Worm (Caenorhabditis elegans) whole organism, young adult: ENCODE results near the gene F23D12.7.

Source experiments
- B0035.1 ChIP-seq: sonication (generic microtip); optimal IDR thresholded peaks from 2 replicates; lab custom pipeline; 2016; ENCODE audit warnings: missing genetic modification characterization, mild to moderate bottlenecking, missing compliant biosample characterization, missing genotype, missing genetic modification reagents
- B0336.3 ChIP-seq: fragments of 200-800 bp; sonication (Bioruptor generic); IDR thresholded peaks from 2 replicates; pipeline ENCODE4 v1.3.6; 2022; ENCODE audit warnings: missing genetic modification characterization, missing compliant biosample characterization
- F39B2.1 ChIP-seq: fragments of 200-800 bp; sonication (Bioruptor generic); IDR thresholded peaks from 2 replicates; pipeline ENCODE4 v1.3.6; 2022; ENCODE audit warnings: missing genetic modification reagents, missing genetic modification characterization, missing compliant biosample characterization
- F57A8.1 ChIP-seq: fragments of 200-800 bp; sonication (Bioruptor generic); optimal IDR thresholded peaks from 2 replicates; lab custom pipeline; 2018; ENCODE audit warnings: mild to moderate bottlenecking, missing genetic modification characterization, moderate library complexity, missing compliant biosample characterization
- K11D2.4 ChIP-seq: fragments of 200-800 bp; sonication (Bioruptor generic); IDR thresholded peaks from 2 replicates; pipeline ENCODE4 v1.3.6; 2022; ENCODE audit warnings: missing genetic modification reagents, missing genetic modification characterization, missing compliant biosample characterization
- T26A5.8 ChIP-seq: sonication (generic microtip); optimal IDR thresholded peaks from 2 replicates; lab custom pipeline; 2016; ENCODE audit warnings: missing genetic modification characterization, missing compliant biosample characterization
- Y53G8AR.9 ChIP-seq: fragments of 200-800 bp; sonication (Bioruptor generic); conservative IDR thresholded peaks from 2 replicates; pipeline ENCODE4 v1.3.6; 2022; ENCODE audit warnings: missing genetic modification reagents, missing genetic modification characterization, missing compliant biosample characterization
- Y56A3A.18 ChIP-seq: fragments of 200-800 bp; sonication (Bioruptor generic); IDR thresholded peaks from 2 replicates; pipeline ENCODE4 v1.3.6; 2022; ENCODE audit warnings: missing genetic modification reagents, missing genetic modification characterization, missing compliant biosample characterization
- Y67H2A.10 ChIP-seq: fragments of 200-800 bp; sonication (Bioruptor generic); conservative IDR thresholded peaks from 2 replicates; pipeline ENCODE4 v1.3.6; 2022; ENCODE audit warnings: missing genetic modification reagents, missing genetic modification characterization, missing compliant biosample characterization
- Y95B8A.8 ChIP-seq: fragments of 200-800 bp; sonication (Bioruptor generic); IDR thresholded peaks from 2 replicates; pipeline ENCODE4 v1.3.6; 2022; ENCODE audit warnings: missing genetic modification reagents, missing genetic modification characterization, missing compliant biosample characterization
- ZK185.1 ChIP-seq: sonication (generic microtip); optimal IDR thresholded peaks from 2 replicates; lab custom pipeline; 2016; ENCODE audit warnings: mild to moderate bottlenecking, missing genetic modification characterization, missing compliant biosample characterization; ENCODE audit not compliant: poor library complexity, severe bottlenecking
- ama-1 ChIP-seq, 3 experiments: fragments of 150-350 bp in 1 of 3; sonication (generic microtip) in 2 of 3; optimal IDR thresholded peaks; 2 replicates each; lab custom pipeline; 2014 to 2018; ENCODE audit warnings: missing biosample characterization in 2 of 3, missing genetic modification characterization in 2 of 3, missing genetic modification reagents in 2 of 3
- aptf-3 ChIP-seq: fragments of 200-800 bp; sonication (Bioruptor generic); IDR thresholded peaks from 2 replicates; pipeline ENCODE4 v1.3.6; 2022; ENCODE audit warnings: missing genetic modification characterization, missing compliant biosample characterization
- attf-6 ChIP-seq: fragments of 200-800 bp; sonication (Bioruptor generic); IDR thresholded peaks from 2 replicates; pipeline ENCODE4 v1.3.6; 2022; ENCODE audit warnings: missing genetic modification reagents, missing genetic modification characterization, missing compliant biosample characterization
- bed-2 ChIP-seq: fragments of 200-800 bp; sonication (Bioruptor generic); IDR thresholded peaks from 2 replicates; pipeline ENCODE4 v1.3.6; 2022; ENCODE audit warnings: missing genetic modification reagents, missing genetic modification characterization, missing compliant biosample characterization
- cebp-1 ChIP-seq, 2 experiments: fragments of 200-800 bp in 1 of 2; sonication (Bioruptor generic) in 1 of 2; sonication (generic microtip) in 1 of 2; IDR thresholded peaks in 1 of 2; optimal IDR thresholded peaks in 1 of 2; 2 replicates each; pipeline versions ENCODE4 v1.3.6 to Lab custom; 2017 to 2022; ENCODE audit warnings: missing compliant biosample characterization in 2 of 2, missing genetic modification characterization in 2 of 2, mild to moderate bottlenecking in 1 of 2, missing genetic modification reagents in 1 of 2, moderate library complexity in 1 of 2
- ceh-100 ChIP-seq: fragments of 200-800 bp; sonication (Bioruptor generic); IDR thresholded peaks from 2 replicates; pipeline ENCODE4 v1.3.6; 2022; ENCODE audit warnings: missing genetic modification reagents, missing genetic modification characterization, missing compliant biosample characterization
- ceh-27 ChIP-seq: fragments of 200-800 bp; sonication (Bioruptor generic); optimal IDR thresholded peaks from 2 replicates; lab custom pipeline; 2018; ENCODE audit warnings: mild to moderate bottlenecking, missing genetic modification characterization, moderate library complexity, missing compliant biosample characterization
- dox-1 ChIP-seq: fragments of 200-800 bp; sonication (Bioruptor generic); IDR thresholded peaks from 2 replicates; pipeline ENCODE4 v1.3.6; 2022; ENCODE audit warnings: missing genetic modification reagents, missing genetic modification characterization, missing compliant biosample characterization
- dpff-1 ChIP-seq: sonication (generic microtip); optimal IDR thresholded peaks from 2 replicates; lab custom pipeline; 2017; ENCODE audit warnings: mild to moderate bottlenecking, missing genetic modification characterization, missing compliant biosample characterization
- egl-18 ChIP-seq: fragments of 200-800 bp; sonication (Bioruptor generic); IDR thresholded peaks from 2 replicates; pipeline ENCODE4 v1.3.6; 2022; ENCODE audit warnings: missing genetic modification reagents, missing genetic modification characterization, missing compliant biosample characterization
- egrh-3 ChIP-seq: fragments of 200-800 bp; sonication (Bioruptor generic); IDR thresholded peaks from 2 replicates; pipeline ENCODE4 v1.3.6; 2022; ENCODE audit warnings: missing genetic modification reagents, missing genetic modification characterization, missing compliant biosample characterization
- ekl-4 ChIP-seq: fragments of 200-800 bp; sonication (Bioruptor generic); IDR thresholded peaks from 2 replicates; pipeline ENCODE4 v1.3.6; 2022; ENCODE audit warnings: missing genetic modification reagents, missing genetic modification characterization, missing compliant biosample characterization
- hlh-26 ChIP-seq: fragments of 200-800 bp; sonication (Bioruptor generic); conservative IDR thresholded peaks from 2 replicates; pipeline ENCODE4 v1.3.6; 2022; ENCODE audit warnings: missing genetic modification reagents, missing genetic modification characterization, missing compliant biosample characterization
- hmg-20 ChIP-seq: fragments of 200-800 bp; sonication (Bioruptor generic); IDR thresholded peaks from 2 replicates; pipeline ENCODE4 v1.3.6; 2022; ENCODE audit warnings: missing genetic modification reagents, missing genetic modification characterization, missing compliant biosample characterization
- hsf-1 ChIP-seq: fragments of 200-800 bp; sonication (Bioruptor generic); IDR thresholded peaks from 2 replicates; pipeline ENCODE4 v1.3.6; 2022; ENCODE audit warnings: missing genetic modification reagents, missing genetic modification characterization, missing compliant biosample characterization
- let-526 ChIP-seq: fragments of 200-800 bp; sonication (Bioruptor generic); IDR thresholded peaks from 2 replicates; pipeline ENCODE4 v1.3.6; 2022; ENCODE audit warnings: missing genetic modification reagents, missing genetic modification characterization, missing compliant biosample characterization
- let-607 ChIP-seq, 2 experiments: fragments of 200-800 bp in 1 of 2; sonication (Bioruptor generic) in 1 of 2; sonication (generic microtip) in 1 of 2; optimal IDR thresholded peaks; 2 replicates each; lab custom pipeline; 2016 to 2018; ENCODE audit warnings: mild to moderate bottlenecking in 2 of 2, missing compliant biosample characterization in 2 of 2, missing genetic modification characterization in 2 of 2, moderate library complexity in 2 of 2, missing genotype in 1 of 2
- lin-35 ChIP-seq, 3 experiments: fragments of 150-350 bp in 2 of 3; sonication (generic microtip) in 1 of 3; optimal IDR thresholded peaks; 2 replicates each; lab custom pipeline; 2014 to 2018; ENCODE audit warnings: missing biosample characterization in 3 of 3, missing genetic modification characterization in 3 of 3, missing genetic modification reagents in 3 of 3
- lin-40 ChIP-seq: sonication (generic microtip); optimal IDR thresholded peaks from 2 replicates; lab custom pipeline; 2016; ENCODE audit warnings: missing genetic modification characterization, mild to moderate bottlenecking, missing compliant biosample characterization, missing genotype, missing genetic modification reagents
- lin-54 ChIP-seq: fragments of 200-800 bp; sonication (Bioruptor generic); optimal IDR thresholded peaks from 2 replicates; lab custom pipeline; 2018; ENCODE audit warnings: mild to moderate bottlenecking, missing genetic modification characterization, missing compliant biosample characterization
- madf-10 ChIP-seq: sonication (generic microtip); optimal IDR thresholded peaks from 2 replicates; lab custom pipeline; 2016; ENCODE audit warnings: mild to moderate bottlenecking, missing genetic modification characterization, missing compliant biosample characterization
- madf-3 ChIP-seq: fragments of 200-800 bp; sonication (Bioruptor generic); IDR thresholded peaks from 2 replicates; pipeline ENCODE4 v1.3.6; 2022; ENCODE audit warnings: missing genetic modification reagents, missing genetic modification characterization, missing compliant biosample characterization
- madf-8 ChIP-seq: fragments of 200-800 bp; sonication (Bioruptor generic); conservative IDR thresholded peaks from 2 replicates; pipeline ENCODE4 v1.3.6; 2022; ENCODE audit warnings: missing genetic modification reagents, missing genetic modification characterization, missing compliant biosample characterization
- nfyb-1 ChIP-seq: fragments of 200-800 bp; sonication (Bioruptor generic); IDR thresholded peaks from 2 replicates; pipeline ENCODE4 v1.3.6; 2022; ENCODE audit warnings: missing genetic modification reagents, missing genetic modification characterization, missing compliant biosample characterization
- nhr-120 ChIP-seq: fragments of 200-800 bp; sonication (Bioruptor generic); IDR thresholded peaks from 2 replicates; pipeline ENCODE4 v1.3.6; 2022; ENCODE audit warnings: missing genetic modification characterization, missing compliant biosample characterization
- nhr-90 ChIP-seq: sonication (generic microtip); optimal IDR thresholded peaks from 2 replicates; lab custom pipeline; 2016; ENCODE audit warnings: missing genotype, mild to moderate bottlenecking, missing genetic modification characterization, missing compliant biosample characterization
- rcor-1 ChIP-seq: fragments of 200-800 bp; sonication (Bioruptor generic); IDR thresholded peaks from 2 replicates; pipeline ENCODE4 v1.3.6; 2022; ENCODE audit warnings: missing genetic modification reagents, missing genetic modification characterization, missing compliant biosample characterization
- snpc-4 ChIP-seq, 5 experiments: fragments of 150-350 bp in 1 of 5; sonication (generic microtip) in 4 of 5; optimal IDR thresholded peaks; 2 replicates each; lab custom pipeline; 2014 to 2018; ENCODE audit warnings: missing genetic modification characterization in 5 of 5, missing biosample characterization in 3 of 5, antibody characterized with exemption in 2 of 5, mild to moderate bottlenecking in 2 of 5, missing compliant biosample characterization in 2 of 5, missing genotype in 2 of 5, moderate library complexity in 2 of 5, missing genetic modification reagents in 1 of 5
- xnd-1 ChIP-seq: sonication (generic microtip); optimal IDR thresholded peaks from 2 replicates; lab custom pipeline; 2016; ENCODE audit warnings: missing genotype, missing genetic modification reagents, missing genetic modification characterization, missing compliant biosample characterization
- zfh-2 ChIP-seq: fragments of 200-800 bp; sonication (Bioruptor generic); conservative IDR thresholded peaks from 2 replicates; pipeline ENCODE4 v1.3.6; 2022; ENCODE audit warnings: missing genetic modification reagents, missing genetic modification characterization, missing compliant biosample characterization
- ztf-18 ChIP-seq: sonication (generic microtip); optimal IDR thresholded peaks from 2 replicates; lab custom pipeline; 2016; ENCODE audit warnings: missing genotype, mild to moderate bottlenecking, missing genetic modification characterization, missing compliant biosample characterization
- ztf-26 ChIP-seq: sonication (generic microtip); optimal IDR thresholded peaks from 2 replicates; lab custom pipeline; 2017; ENCODE audit warnings: missing genetic modification characterization, missing compliant biosample characterization

F23D12.7 gene

DNA sequence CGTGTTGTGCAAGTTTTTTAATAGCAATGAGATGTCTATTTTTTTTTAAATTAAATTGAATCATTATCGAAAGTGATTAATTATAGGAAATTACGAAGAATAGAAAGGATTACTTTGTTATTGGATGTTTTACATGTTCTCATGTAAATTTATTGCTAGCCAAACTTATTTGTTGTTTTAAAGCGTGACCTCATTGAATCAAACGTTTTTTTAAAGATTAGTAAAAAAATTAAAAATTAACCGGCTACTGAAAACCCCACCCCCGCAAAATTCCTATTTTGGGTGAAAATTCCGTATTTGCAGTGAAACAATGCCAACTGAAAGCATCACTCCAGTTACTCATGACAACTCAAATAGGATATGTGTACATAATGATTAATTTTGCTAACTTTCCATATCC is 31.2 kb upstream of the F23D12.7 start, which contains the start of gene M163.8:
Gene M163.8, plus strand, starts transcription at position 301 of the 400 bp plus-strand sequence.
- TF ChIP-seq dpff-1 (tag; lab: Kevin White, UChicago) (no peak), hsf-1 (GFP tag; lab: Robert Waterston, UW) (no peak), F39B2.1 (GFP tag; lab: Robert Waterston, UW) (no peak), xnd-1 (tag; lab: Kevin White, UChicago) (no peak), T26A5.8 (tag; lab: Kevin White, UChicago) (no peak), Y95B8A.8 (GFP tag; lab: Robert Waterston, UW) (no peak), F57A8.1 (GFP tag; lab: Kevin White, UChicago) (no peak), ama-1 (optimal IDR thresholded peaks at IDR 0.05; lab: Kevin White, UChicago) (no peak), ama-1 (GFP tag; optimal IDR thresholded peaks at IDR 0.05; lab: Kevin White, UChicago) (no peak), Y67H2A.10 (GFP tag; lab: Robert Waterston, UW) (no peak), madf-3 (GFP tag; lab: Robert Waterston, UW) (no peak), madf-10 (tag; lab: Kevin White, UChicago) (no peak), nhr-120 (GFP tag; lab: Robert Waterston, UW) (no peak), nhr-90 (tag; lab: Kevin White, UChicago) (no peak), bed-2 (GFP tag; lab: Robert Waterston, UW) (no peak), Y53G8AR.9 (GFP tag; lab: Robert Waterston, UW) (no peak)

DNA sequence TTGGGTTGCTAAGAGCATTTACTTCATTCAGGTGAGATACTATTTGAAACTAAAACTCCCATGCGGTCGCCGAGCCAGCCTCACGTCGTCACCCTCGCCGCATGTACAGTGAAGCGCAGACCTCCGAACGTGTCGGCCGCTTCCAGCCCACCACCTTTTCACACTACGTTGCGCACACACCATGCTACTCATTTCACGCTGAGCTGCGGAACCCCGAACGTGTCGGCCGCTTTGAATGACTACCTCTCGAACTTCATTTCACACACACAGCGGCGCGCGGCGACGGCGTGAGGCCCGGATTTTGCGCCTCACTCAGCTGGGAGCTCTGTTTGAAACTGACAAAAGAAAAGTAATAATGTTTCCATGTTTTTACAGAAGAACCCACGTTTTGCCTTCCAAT is 28.0 kb upstream of the F23D12.7 start:
- TF ChIP-seq egrh-3, result peak; percentile 50; the same call in 1 of the 2 replicates
- peak; percentile 78 for TF ChIP-seq zfh-2 (GFP tag; lab: Robert Waterston, UW)
- TF ChIP-seq B0035.1 (tag; lab: Kevin White, UChicago), result no peak
- no peak for TF ChIP-seq snpc-4 (GFP tag; optimal IDR thresholded peaks at IDR 0.05; lab: Kevin White, UChicago)
- peak in 3 of 4 experiments; percentile 32 to 88 (median 82) for TF ChIP-seq snpc-4 (tag; optimal IDR thresholded peaks at IDR 0.05; lab: Kevin White, UChicago)
- TF ChIP-seq ztf-18, result no peak
- no peak for TF ChIP-seq nfyb-1

- no peak for TF ChIP-seq attf-6 (GFP tag; lab: Robert Waterston, UW)
- TF ChIP-seq Y67H2A.10 (GFP tag; lab: Robert Waterston, UW), result no peak
- TF ChIP-seq cebp-1 (GFP tag; IDR thresholded peaks at IDR 0.05; lab: Robert Waterston, UW), result peak; percentile 19; the same call in 1 of the 2 replicates
- peak; percentile 78 for TF ChIP-seq cebp-1 (tag; optimal IDR thresholded peaks at IDR 0.05; lab: Kevin White, UChicago)
- peak; percentile 65 for TF ChIP-seq ZK185.1
- no peak for TF ChIP-seq madf-8 (GFP tag; lab: Robert Waterston, UW)
- no peak for TF ChIP-seq Y56A3A.18
- TF ChIP-seq aptf-3 (GFP tag; lab: Robert Waterston, UW), result no peak
- TF ChIP-seq egl-18, result no peak
- TF ChIP-seq let-526, result no peak
- TF ChIP-seq dox-1 (GFP tag; lab: Robert Waterston, UW), result peak; percentile 74
- peak; percentile 70 for TF ChIP-seq ceh-27 (GFP tag; lab: Kevin White, UChicago)
- TF ChIP-seq K11D2.4, result 0 out of 2 replicates have a peak, but pooled peaks have one; percentile 19
- TF ChIP-seq hmg-20, result peak; percentile 72
- TF ChIP-seq lin-35 (GFP tag; optimal IDR thresholded peaks at IDR 0.05; lab: Kevin White, UChicago), result peak in 1 of 3 experiments; percentile 71
- peak; percentile 25 for TF ChIP-seq madf-10 (tag; lab: Kevin White, UChicago)
- TF ChIP-seq lin-40 (tag; lab: Kevin White, UChicago), result peak; percentile 84
- peak; percentile 77 for TF ChIP-seq zfh-2 (GFP tag; lab: Robert Waterston, UW)
- TF ChIP-seq hlh-26, result no peak
- TF ChIP-seq rcor-1 (GFP tag; lab: Robert Waterston, UW), result 0 out of 2 replicates have a peak, but pooled peaks have one; percentile 32
- peak; percentile 37 for TF ChIP-seq lin-54 (GFP tag; lab: Kevin White, UChicago)
- TF ChIP-seq ceh-100 (GFP tag; lab: Robert Waterston, UW), result 0 out of 2 replicates have a peak, but pooled peaks have one; percentile 11
- 0 out of 2 replicates have a peak, but pooled peaks have one; percentile 37 for TF ChIP-seq B0336.3
- TF ChIP-seq let-607 (tag; optimal IDR thresholded peaks at IDR 0.05; lab: Kevin White, UChicago), result peak in 1 of 2 experiments; percentile 11
- TF ChIP-seq nfyb-1, result 0 out of 2 replicates have a peak, but pooled peaks have one; percentile 50
- no peak for TF ChIP-seq ekl-4 (GFP tag; lab: Robert Waterston, UW)
- TF ChIP-seq ztf-26 (tag; lab: Kevin White, UChicago), result peak; percentile 39
These were observed 26.6 kb upstream of the F23D12.7 start, which contains the start of gene gfi-3 for ce11 chrX:14480248-14480647. TSS of gene gfi-3 (plus strand) at chrX:14480572.
